Worm (Caenorhabditis elegans) whole organism, late embryonic: ENCODE data around the gene sop-2.

ENCODE experiments used
- C08G9.2 ChIP-seq: sonication (generic microtip); optimal IDR thresholded peaks from 2 replicates; lab custom pipeline; 2016; ENCODE audit warnings: mild to moderate bottlenecking, missing genetic modification characterization, moderate library complexity, missing compliant biosample characterization
- C38D4.7 ChIP-seq: fragments of 200-800 bp; sonication (Bioruptor generic); optimal IDR thresholded peaks from 2 replicates; lab custom pipeline; 2018; ENCODE audit warnings: mild to moderate bottlenecking, missing genetic modification characterization, moderate library complexity, missing compliant biosample characterization
- F13H6.1 ChIP-seq: sonication (generic microtip); optimal IDR thresholded peaks from 2 replicates; lab custom pipeline; 2016; ENCODE audit warnings: missing genetic modification characterization, missing compliant biosample characterization
- K09A11.1 ChIP-seq: sonication (generic microtip); optimal IDR thresholded peaks from 2 replicates; lab custom pipeline; 2017; ENCODE audit warnings: antibody characterized with exemption, mild to moderate bottlenecking, missing genetic modification characterization, missing compliant biosample characterization; ENCODE audit not compliant: insufficient read depth
- Y22D7AL.16 ChIP-seq: sonication (generic microtip); optimal IDR thresholded peaks from 2 replicates; lab custom pipeline; 2016; ENCODE audit warnings: missing genetic modification characterization, missing compliant biosample characterization
- ahr-1 ChIP-seq: sonication (generic microtip); optimal IDR thresholded peaks from 2 replicates; lab custom pipeline; 2016; ENCODE audit warnings: missing genetic modification characterization, missing compliant biosample characterization
- ama-1 ChIP-seq: fragments of 150-350 bp; optimal IDR thresholded peaks from 2 replicates; lab custom pipeline; 2014
- ceh-18 ChIP-seq: sonication (generic microtip); optimal IDR thresholded peaks from 2 replicates; lab custom pipeline; 2016; ENCODE audit warnings: missing genetic modification characterization, missing compliant biosample characterization
- ceh-22 ChIP-seq: sonication (generic microtip); optimal IDR thresholded peaks from 2 replicates; lab custom pipeline; 2017; ENCODE audit warnings: missing biosample characterization, missing genetic modification characterization
- ceh-24 ChIP-seq: sonication (generic microtip); optimal IDR thresholded peaks from 2 replicates; lab custom pipeline; 2016; ENCODE audit warnings: mild to moderate bottlenecking, missing genetic modification characterization, missing compliant biosample characterization
- ceh-30 ChIP-seq: fragments of 150-350 bp; optimal IDR thresholded peaks from 2 replicates; lab custom pipeline; 2014; ENCODE audit warnings: missing biosample characterization, missing genetic modification characterization
- ceh-31 ChIP-seq: sonication (generic microtip); optimal IDR thresholded peaks from 2 replicates; lab custom pipeline; 2016; ENCODE audit warnings: missing genetic modification characterization, missing compliant biosample characterization
- ceh-34 ChIP-seq: sonication (generic microtip); optimal IDR thresholded peaks from 2 replicates; lab custom pipeline; 2016; ENCODE audit warnings: mild to moderate bottlenecking, missing genetic modification characterization, missing compliant biosample characterization
- ceh-45 ChIP-seq: fragments of 200-800 bp; sonication (Bioruptor generic); IDR thresholded peaks from 2 replicates; pipeline ENCODE4 v1.3.6; 2022; ENCODE audit warnings: missing genetic modification reagents, missing genetic modification characterization, missing compliant biosample characterization
- ceh-48 ChIP-seq: sonication (generic microtip); optimal IDR thresholded peaks from 2 replicates; lab custom pipeline; 2016; ENCODE audit warnings: missing genetic modification characterization, inconsistent platforms, missing compliant biosample characterization
- ceh-6 ChIP-seq: fragments of 200-800 bp; sonication (Bioruptor generic); optimal IDR thresholded peaks from 2 replicates; lab custom pipeline; 2018; ENCODE audit warnings: mild to moderate bottlenecking, missing genetic modification characterization, missing compliant biosample characterization
- ceh-9 ChIP-seq: sonication (generic microtip); optimal IDR thresholded peaks from 2 replicates; lab custom pipeline; 2016; ENCODE audit warnings: mild to moderate bottlenecking, missing genetic modification characterization, inconsistent platforms, missing compliant biosample characterization
- dmd-4 ChIP-seq: sonication (generic microtip); optimal IDR thresholded peaks from 2 replicates; lab custom pipeline; 2016; ENCODE audit warnings: borderline replicate concordance, missing genetic modification characterization, missing compliant biosample characterization
- dve-1 ChIP-seq: sonication (generic microtip); optimal IDR thresholded peaks from 2 replicates; lab custom pipeline; 2017; ENCODE audit warnings: antibody characterized with exemption, mild to moderate bottlenecking, missing genetic modification characterization, missing compliant biosample characterization
- elt-2 ChIP-seq: sonication (generic microtip); optimal IDR thresholded peaks from 2 replicates; lab custom pipeline; 2016; ENCODE audit warnings: missing genetic modification reagents, missing genetic modification characterization, missing compliant biosample characterization
- elt-4 ChIP-seq: sonication (generic microtip); optimal IDR thresholded peaks from 2 replicates; lab custom pipeline; 2016; ENCODE audit warnings: missing genetic modification characterization, missing compliant biosample characterization
- hlh-13 ChIP-seq: fragments of 200-800 bp; sonication (Bioruptor generic); optimal IDR thresholded peaks from 2 replicates; lab custom pipeline; 2018; ENCODE audit warnings: mild to moderate bottlenecking, missing genetic modification characterization, missing compliant biosample characterization
- hlh-30 ChIP-seq: sonication (generic microtip); optimal IDR thresholded peaks from 2 replicates; lab custom pipeline; 2017; ENCODE audit warnings: antibody characterized with exemption, missing genetic modification characterization, missing compliant biosample characterization; ENCODE audit not compliant: insufficient read depth
- hlh-6 ChIP-seq: sonication (generic microtip); optimal IDR thresholded peaks from 2 replicates; lab custom pipeline; 2016; ENCODE audit warnings: missing genotype, missing genetic modification characterization, missing compliant biosample characterization
- hlh-8 ChIP-seq: sonication (generic microtip); optimal IDR thresholded peaks from 2 replicates; lab custom pipeline; 2016; ENCODE audit warnings: missing genotype, missing genetic modification characterization, missing compliant biosample characterization
- lin-11 ChIP-seq: fragments of 200-800 bp; sonication (Bioruptor generic); optimal IDR thresholded peaks from 2 replicates; lab custom pipeline; 2018; ENCODE audit warnings: mild to moderate bottlenecking, missing genetic modification characterization, missing compliant biosample characterization
- mec-3 ChIP-seq: sonication (generic microtip); optimal IDR thresholded peaks from 2 replicates; lab custom pipeline; 2016; ENCODE audit warnings: borderline replicate concordance, missing genetic modification characterization, missing compliant biosample characterization
- nfya-1 ChIP-seq: sonication (generic microtip); optimal IDR thresholded peaks from 2 replicates; lab custom pipeline; 2017; ENCODE audit warnings: missing genetic modification characterization, mild to moderate bottlenecking, missing compliant biosample characterization, antibody characterized with exemption, moderate library complexity
- nhr-11 ChIP-seq: fragments of 150-350 bp; optimal IDR thresholded peaks from 2 replicates; lab custom pipeline; 2014; ENCODE audit warnings: missing biosample characterization, missing genetic modification characterization
- npax-4 ChIP-seq: sonication (generic microtip); optimal IDR thresholded peaks from 2 replicates; lab custom pipeline; 2016; ENCODE audit warnings: missing genetic modification characterization, missing compliant biosample characterization
- pag-3 ChIP-seq: sonication (generic microtip); optimal IDR thresholded peaks from 2 replicates; lab custom pipeline; 2016; ENCODE audit warnings: missing compliant biosample characterization, missing genetic modification characterization, borderline replicate concordance
- pat-9 ChIP-seq: fragments of 200-800 bp; sonication (Bioruptor generic); optimal IDR thresholded peaks from 2 replicates; lab custom pipeline; 2018; ENCODE audit warnings: mild to moderate bottlenecking, missing genetic modification characterization, moderate library complexity, missing compliant biosample characterization
- pha-2 ChIP-seq: sonication (generic microtip); optimal IDR thresholded peaks from 2 replicates; lab custom pipeline; 2017; ENCODE audit warnings: mild to moderate bottlenecking, missing genetic modification characterization, missing compliant biosample characterization
- pros-1 ChIP-seq: fragments of 150-350 bp; optimal IDR thresholded peaks from 2 replicates; lab custom pipeline; 2014; ENCODE audit warnings: missing biosample characterization, missing genetic modification reagents, missing genetic modification characterization
- rnt-1 ChIP-seq: sonication (generic microtip); optimal IDR thresholded peaks from 2 replicates; lab custom pipeline; 2016; ENCODE audit warnings: missing genetic modification characterization, missing compliant biosample characterization
- sdc-2 ChIP-seq: sonication (generic microtip); optimal IDR thresholded peaks from 2 replicates; lab custom pipeline; 2016; ENCODE audit warnings: missing genotype, missing genetic modification characterization, missing compliant biosample characterization
- syd-9 ChIP-seq: sonication (generic microtip); optimal IDR thresholded peaks from 2 replicates; lab custom pipeline; 2016; ENCODE audit warnings: mild to moderate bottlenecking, missing genetic modification characterization, moderate library complexity, missing compliant biosample characterization
- tbx-7 ChIP-seq: sonication (generic microtip); optimal IDR thresholded peaks from 2 replicates; lab custom pipeline; 2016; ENCODE audit warnings: missing genotype, missing genetic modification characterization, missing compliant biosample characterization
- unc-86 ChIP-seq: sonication (generic microtip); optimal IDR thresholded peaks from 2 replicates; lab custom pipeline; 2016; ENCODE audit warnings: missing genetic modification characterization, missing compliant biosample characterization

Gene sop-2

ce11 chrII:12379430-12379829, 39.7 kb downstream of the sop-2 start, which contains the start of gene marc-5:
Gene marc-5 (minus strand): TSS chrII:12379530.
- TF ChIP-seq hlh-13 (GFP tag; lab: Kevin White, UChicago) (no peak), ceh-34 (no peak), ceh-6 (no peak), ceh-24 (tag; lab: Kevin White, UChicago) (no peak), elt-2 (tag; lab: Kevin White, UChicago) (no peak), mec-3 (tag; lab: Kevin White, UChicago) (no peak), ama-1 (lab: Kevin White, UChicago) (no peak), nhr-11 (tag; lab: Kevin White, UChicago) (no peak), syd-9 (tag; lab: Kevin White, UChicago) (no peak), ceh-30 (tag; lab: Kevin White, UChicago) (no peak), pha-2 (tag; lab: Kevin White, UChicago) (no peak), pros-1 (tag; lab: Kevin White, UChicago) (no peak), hlh-30 (no peak), F13H6.1 (tag; lab: Kevin White, UChicago) (no peak)

- TF ChIP-seq dmd-4, result no peak
- TF ChIP-seq dve-1, result peak; percentile 73
Measured at ce11 chrII:12380888-12381287, 41.1 kb downstream of the sop-2 start.

ce11 chrII:12382625-12383562, 43.1 kb downstream of the sop-2 start, which contains the start of gene btb-14:
Gene btb-14 (plus strand): TSS chrII:12383463.
- TF ChIP-seq hlh-6 (tag; lab: Kevin White, UChicago) (no peak), ceh-9 (tag; lab: Kevin White, UChicago) (no peak), ceh-22 (tag; lab: Kevin White, UChicago) (no peak), hlh-30 (no peak), ceh-48 (tag; lab: Kevin White, UChicago) (peak; percentile 11), pat-9 (tag; lab: Kevin White, UChicago) (no peak), Y22D7AL.16 (no peak), K09A11.1 (tag; lab: Kevin White, UChicago) (no peak), C08G9.2 (tag; lab: Kevin White, UChicago) (no peak), ceh-30 (tag; lab: Kevin White, UChicago) (no peak), lin-11 (tag; lab: Kevin White, UChicago) (no peak), pag-3 (no peak), ahr-1 (tag; lab: Kevin White, UChicago) (no peak), npax-4 (tag; lab: Kevin White, UChicago) (no peak), rnt-1 (tag; lab: Kevin White, UChicago) (no peak), ceh-31 (tag; lab: Kevin White, UChicago) (peak; percentile 2)

ce11 chrII:12385815-12386214, 46.1 kb downstream of the sop-2 start:
- no peak for TF ChIP-seq sdc-2
- no peak for TF ChIP-seq pag-3
- no peak for TF ChIP-seq nfya-1
- TF ChIP-seq ceh-45 (GFP tag; lab: Robert Waterston, UW), result no peak
- no peak for TF ChIP-seq unc-86 (tag; lab: Kevin White, UChicago)
- TF ChIP-seq ceh-31 (tag; lab: Kevin White, UChicago), result no peak
- TF ChIP-seq mec-3 (tag; lab: Kevin White, UChicago), result no peak
- no peak for TF ChIP-seq hlh-8 (tag; lab: Kevin White, UChicago)
- TF ChIP-seq tbx-7 (tag; lab: Kevin White, UChicago), result no peak
- TF ChIP-seq ceh-18, result no peak
- TF ChIP-seq C38D4.7 (GFP tag; lab: Kevin White, UChicago), result no peak
- no peak for TF ChIP-seq hlh-6 (tag; lab: Kevin White, UChicago)
- TF ChIP-seq pros-1 (tag; lab: Kevin White, UChicago), result no peak
- no peak for TF ChIP-seq elt-4
